Worm (Caenorhabditis elegans): ENCODE results near the gene K10H10.10.
A peak's percentile ranks its signal among the peaks of the same experiment; 100 is the strongest.

The K10H10.10 gene

ce11 chrII:14496809-14497208, 10.8 kb upstream of the K10H10.10 start (continued):
- TF ChIP-seq skn-1 (tag; optimal IDR thresholded peaks at IDR 0.05) (peak; percentile 14), peb-1 (tag; optimal IDR thresholded peaks at IDR 0.05) (no peak), zag-1 (tag; optimal IDR thresholded peaks at IDR 0.05) (no peak), lin-13 (GFP tag; optimal IDR thresholded peaks at IDR 0.05) (peak; percentile 76), nhr-21 (tag; optimal IDR thresholded peaks at IDR 0.05) (peak; percentile 93), lin-11 (tag; optimal IDR thresholded peaks at IDR 0.05) (peak; percentile 46), F13H6.1 (tag; optimal IDR thresholded peaks at IDR 0.05) (peak; percentile 70), ceh-16 (tag; optimal IDR thresholded peaks at IDR 0.05) (peak; percentile 72), unc-62 (GFP tag; optimal IDR thresholded peaks at IDR 0.05) (no peak), lin-39 (tag; optimal IDR thresholded peaks at IDR 0.05) (no peak), Y55F3AM.14 (GFP tag; optimal IDR thresholded peaks at IDR 0.05) (peak; percentile 62), sma-3 (GFP tag; optimal IDR thresholded peaks at IDR 0.05) (peak; percentile 91), nhr-6 (tag; optimal IDR thresholded peaks at IDR 0.05) (no peak)

ce11 chrII:14497848-14498247, 9.7 kb upstream of the K10H10.10 start, which contains the start of gene dhs-8:
Gene dhs-8, plus strand, starts transcription at chrII:14498026.
- peak; percentile 29 for TF ChIP-seq nhr-129 (tag; optimal IDR thresholded peaks at IDR 0.05)
- peak; percentile 57 for TF ChIP-seq sma-9 (GFP tag; optimal IDR thresholded peaks at IDR 0.05)
- no peak for TF ChIP-seq sma-9 (tag; optimal IDR thresholded peaks at IDR 0.05)
- no peak for TF ChIP-seq nhr-25 (tag; optimal IDR thresholded peaks at IDR 0.05)

ce11 chrII:14500122-14500521, 7.4 kb upstream of the K10H10.10 start, which contains the start of gene K10H10.4:
Gene K10H10.4, plus strand, starts transcription at chrII:14500422.
- TF ChIP-seq sem-4 (tag; optimal IDR thresholded peaks at IDR 0.05), result no peak
- TF ChIP-seq skn-1 (tag; optimal IDR thresholded peaks at IDR 0.05), result no peak
- TF ChIP-seq sma-3 (GFP tag; optimal IDR thresholded peaks at IDR 0.05), result no peak
- TF ChIP-seq ceh-16 (tag; optimal IDR thresholded peaks at IDR 0.05), result no peak
- TF ChIP-seq Y55F3AM.14 (GFP tag; optimal IDR thresholded peaks at IDR 0.05), result no peak
- TF ChIP-seq alr-1 (tag; optimal IDR thresholded peaks at IDR 0.05), result no peak
- TF ChIP-seq lin-39 (tag; optimal IDR thresholded peaks at IDR 0.05), result no peak
- no peak for TF ChIP-seq nhr-23 (tag; optimal IDR thresholded peaks at IDR 0.05)

ce11 chrII:14501447-14501846, 6.1 kb upstream of the K10H10.10 start, which contains the start of gene K10H10.5:
Gene K10H10.5, plus strand, starts transcription at chrII:14501747.
- no peak for TF ChIP-seq ceh-82 (tag; optimal IDR thresholded peaks at IDR 0.05)
- TF ChIP-seq lin-13 (GFP tag; optimal IDR thresholded peaks at IDR 0.05), result no peak
- no peak for TF ChIP-seq nhr-11 (tag; optimal IDR thresholded peaks at IDR 0.05)
- TF ChIP-seq nhr-237 (tag; optimal IDR thresholded peaks at IDR 0.05), result no peak
- no peak for TF ChIP-seq crh-2 (tag; optimal IDR thresholded peaks at IDR 0.05)
- no peak for TF ChIP-seq elt-1 (tag; optimal IDR thresholded peaks at IDR 0.05)
- no peak for TF ChIP-seq ceh-16 (tag; optimal IDR thresholded peaks at IDR 0.05)

ce11 chrII:14502997-14503396, 4.6 kb upstream of the K10H10.10 start, which contains the start of gene K10H10.6:
Gene K10H10.6, plus strand, starts transcription at chrII:14503297.
- TF ChIP-seq lin-11 (tag; optimal IDR thresholded peaks at IDR 0.05) (no peak), nhr-25 (tag; optimal IDR thresholded peaks at IDR 0.05) (no peak), ztf-1 (GFP tag; conservative IDR thresholded peaks at IDR 0.05) (no peak), nhr-77 (tag; optimal IDR thresholded peaks at IDR 0.05) (no peak), dmd-4 (tag; optimal IDR thresholded peaks at IDR 0.05) (no peak), elt-1 (tag; optimal IDR thresholded peaks at IDR 0.05) (no peak), F13H6.1 (tag; optimal IDR thresholded peaks at IDR 0.05) (no peak), ama-1 (optimal IDR thresholded peaks at IDR 0.05) (no peak), sma-9 (GFP tag; optimal IDR thresholded peaks at IDR 0.05) (no peak), sma-9 (tag; optimal IDR thresholded peaks at IDR 0.05) (no peak), alr-1 (tag; optimal IDR thresholded peaks at IDR 0.05) (no peak), nhr-6 (tag; optimal IDR thresholded peaks at IDR 0.05) (no peak), mab-5 (tag; optimal IDR thresholded peaks at IDR 0.05) (no peak), unc-62 (GFP tag; optimal IDR thresholded peaks at IDR 0.05) (no peak), mdl-1 (tag; optimal IDR thresholded peaks at IDR 0.05) (no peak)

- TF ChIP-seq nhr-11 (tag; optimal IDR thresholded peaks at IDR 0.05), result no peak
- TF ChIP-seq ZK546.5 (tag; optimal IDR thresholded peaks at IDR 0.05), result no peak
- TF ChIP-seq blmp-1 (tag; optimal IDR thresholded peaks at IDR 0.05; ENCODE audit: insufficient read depth), result no peak
- no peak for TF ChIP-seq zag-1 (tag; optimal IDR thresholded peaks at IDR 0.05)
- TF ChIP-seq elt-1 (tag; optimal IDR thresholded peaks at IDR 0.05), result no peak
- TF ChIP-seq mab-5 (tag; optimal IDR thresholded peaks at IDR 0.05), result no peak
- no peak for TF ChIP-seq mdl-1 (tag; optimal IDR thresholded peaks at IDR 0.05)
- TF ChIP-seq nhr-12 (tag; optimal IDR thresholded peaks at IDR 0.05), result no peak
- no peak for TF ChIP-seq ceh-16 (tag; optimal IDR thresholded peaks at IDR 0.05)
- no peak for TF ChIP-seq F13H6.1 (tag; optimal IDR thresholded peaks at IDR 0.05)
- TF ChIP-seq sma-3 (GFP tag; optimal IDR thresholded peaks at IDR 0.05), result no peak
- TF ChIP-seq lin-13 (GFP tag; optimal IDR thresholded peaks at IDR 0.05), result no peak
These were observed 1.3 kb upstream of the K10H10.10 start, which contains the start of gene K10H10.12 for ce11 chrII:14506245-14506644. Gene K10H10.12, minus strand, starts transcription at chrII:14506345.
